Worm (Caenorhabditis elegans) whole organism, L4 larva: Measurements from ENCODE around the gene srx-117.

ENCODE experiments used
- jun-1 ChIP-seq: fragments of 150-350 bp; optimal IDR thresholded peaks from 2 replicates; lab custom pipeline; 2014; ENCODE audit warnings: missing biosample characterization, missing genetic modification reagents, missing genetic modification characterization
- nhr-76 ChIP-seq: fragments of 150-350 bp; optimal IDR thresholded peaks from 2 replicates; lab custom pipeline; 2014; ENCODE audit warnings: missing biosample characterization, missing genetic modification characterization

DNA sequence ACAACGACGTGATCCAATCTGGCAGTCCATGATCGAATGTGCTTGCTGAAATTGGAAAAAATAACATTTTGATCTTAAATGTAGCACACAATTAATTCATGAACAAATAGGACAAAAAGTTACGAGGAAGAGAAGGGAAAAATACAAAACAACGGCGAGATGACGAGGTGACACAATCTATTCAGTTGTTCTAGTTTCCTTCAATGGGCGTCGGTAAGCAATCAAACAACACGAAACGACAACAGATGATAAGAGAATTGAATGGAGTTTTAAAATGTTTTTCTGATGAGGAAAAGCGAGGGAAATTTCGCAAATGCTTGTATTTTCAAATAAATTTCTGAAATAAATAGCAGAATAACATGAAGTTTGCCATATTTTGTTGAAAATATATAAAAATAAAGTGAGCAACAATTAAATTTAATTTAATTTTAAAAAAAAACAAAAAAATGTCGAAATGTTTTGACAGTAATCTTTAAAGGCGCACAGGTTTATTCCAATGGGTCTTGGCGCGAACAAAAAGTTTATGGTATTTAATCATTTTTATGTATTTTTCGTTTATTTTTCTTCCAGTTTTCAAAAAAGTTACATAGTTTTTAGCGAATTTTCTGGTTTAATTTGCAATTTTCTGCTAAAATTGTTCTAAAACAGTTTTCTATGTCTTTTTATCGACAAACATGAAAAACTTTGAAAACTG, 21.9 kb downstream of the srx-117 start, which contains the start of gene C14C11.7:
- no peak for TF ChIP-seq nhr-76 (tag; lab: Kevin White, UChicago)
- no peak for TF ChIP-seq jun-1
